Worm (Caenorhabditis elegans): ENCODE data around the gene EEED8.3.

EEED8.3 gene

ce11 chrII:5389831-5390323 lies 24.2 kb upstream of the EEED8.3 start, which contains the start of gene ndx-6:
Gene ndx-6 (minus strand): TSS chrII:5389881.
- TF ChIP-seq mef-2 (tag; optimal IDR thresholded peaks at IDR 0.05) (no peak), nhr-76 (tag; optimal IDR thresholded peaks at IDR 0.05) (no peak), alr-1 (tag; optimal IDR thresholded peaks at IDR 0.05; ENCODE audit: borderline replicate concordance) (no peak), hpl-2 (GFP tag; optimal IDR thresholded peaks at IDR 0.05) (no peak), skn-1 (tag; optimal IDR thresholded peaks at IDR 0.05) (peak; percentile 82), fkh-4 (tag; optimal IDR thresholded peaks at IDR 0.05; ENCODE audit: borderline replicate concordance) (no peak), grh-1 (GFP tag; IDR thresholded peaks at IDR 0.05) (peak; percentile 60), nhr-19 (GFP tag; conservative IDR thresholded peaks at IDR 0.05) (peak; percentile 87), xbp-1 (tag; optimal IDR thresholded peaks at IDR 0.05) (peak; percentile 88), efl-1 (optimal IDR thresholded peaks at IDR 0.05) (peak; percentile 92 to 99), efl-1 (GFP tag; optimal IDR thresholded peaks at IDR 0.05 in 1 of 2) (peak; percentile 98 to 100), ceh-88 (GFP tag; IDR thresholded peaks at IDR 0.05) (no peak), elt-2 (tag; optimal IDR thresholded peaks at IDR 0.05) (peak; percentile 86), lsy-2 (tag; optimal IDR thresholded peaks at IDR 0.05) (peak; percentile 90 to 92), unc-86 (tag; optimal IDR thresholded peaks at IDR 0.05) (peak; percentile 76), nhr-28 (tag; optimal IDR thresholded peaks at IDR 0.05) (no peak), pag-3 (tag; optimal IDR thresholded peaks at IDR 0.05; ENCODE audit: borderline replicate concordance, insufficient read depth) (no peak), jun-1 (tag; optimal IDR thresholded peaks at IDR 0.05) (peak; percentile 80), zip-4 (GFP tag; optimal IDR thresholded peaks at IDR 0.05) (peak; percentile 36), tbx-2 (tag; optimal IDR thresholded peaks at IDR 0.05) (peak; percentile 83), lin-14 (GFP tag; optimal IDR thresholded peaks at IDR 0.05) (peak; percentile 88), C04F5.9 (tag; optimal IDR thresholded peaks at IDR 0.05) (peak; percentile 33), aha-1 (tag; optimal IDR thresholded peaks at IDR 0.05) (no peak), C34B4.2 (tag; optimal IDR thresholded peaks at IDR 0.05) (no peak), dpl-1 (GFP tag; optimal IDR thresholded peaks at IDR 0.05) (peak; percentile 99), irx-1 (tag; optimal IDR thresholded peaks at IDR 0.05) (peak; percentile 47), nhr-77 (tag; optimal IDR thresholded peaks at IDR 0.05) (peak; percentile 52), sup-37 (GFP tag; optimal IDR thresholded peaks at IDR 0.05) (no peak), unc-62 (GFP tag; optimal IDR thresholded peaks at IDR 0.05) (no peak), unc-30 (tag; optimal IDR thresholded peaks at IDR 0.05) (no peak), pqm-1 (tag; optimal IDR thresholded peaks at IDR 0.05) (no peak), sox-4 (tag; optimal IDR thresholded peaks at IDR 0.05) (peak; percentile 32), mdl-1 (tag; optimal IDR thresholded peaks at IDR 0.05) (peak in 1 of 2 experiments; percentile 65), fos-1 (tag; optimal IDR thresholded peaks at IDR 0.05) (peak; percentile 76), ces-1 (GFP tag; optimal IDR thresholded peaks at IDR 0.05) (no peak), blmp-1 (tag; optimal IDR thresholded peaks at IDR 0.05) (peak; percentile 81), lin-39 (tag; optimal IDR thresholded peaks at IDR 0.05) (peak; percentile 65), lin-15B (tag; optimal IDR thresholded peaks at IDR 0.05) (peak; percentile 59), nhr-47 (tag; optimal IDR thresholded peaks at IDR 0.05) (peak; percentile 90), ceh-82 (tag; optimal IDR thresholded peaks at IDR 0.05) (peak; percentile 81 to 88 (median 84)), nhr-90 (tag; optimal IDR thresholded peaks at IDR 0.05; ENCODE audit: poor library complexity) (peak; percentile 88), elt-3 (tag; optimal IDR thresholded peaks at IDR 0.05) (peak in 2 of 6 experiments; percentile 73 to 87), nhr-11 (tag; optimal IDR thresholded peaks at IDR 0.05) (peak; percentile 64), unc-98 (GFP tag; IDR thresholded peaks at IDR 0.05) (no peak), ceh-90 (tag; optimal IDR thresholded peaks at IDR 0.05) (peak; percentile 26), nhr-84 (tag; optimal IDR thresholded peaks at IDR 0.05) (no peak), rnt-1 (tag; optimal IDR thresholded peaks at IDR 0.05) (peak; percentile 93), swsn-7 (tag; optimal IDR thresholded peaks at IDR 0.05) (peak; percentile 87), F16B12.6 (tag; optimal IDR thresholded peaks at IDR 0.05) (peak; percentile 67), pax-3 (tag; optimal IDR thresholded peaks at IDR 0.05) (peak; percentile 7), ceh-63 (GFP tag; optimal IDR thresholded peaks at IDR 0.05) (no peak), mep-1 (tag; optimal IDR thresholded peaks at IDR 0.05) (peak; percentile 92), lir-3 (tag; optimal IDR thresholded peaks at IDR 0.05; ENCODE audit: poor library complexity) (peak; percentile 62)

Measured in whole organism, L1 larva.